Worm (Caenorhabditis elegans): ENCODE measurements around the gene srb-1.

- no peak for TF ChIP-seq nhr-237 (tag; optimal IDR thresholded peaks at IDR 0.05)
- TF ChIP-seq lsy-2 (tag; optimal IDR thresholded peaks at IDR 0.05) = no peak
- no peak for TF ChIP-seq nhr-77 (tag; optimal IDR thresholded peaks at IDR 0.05)
- TF ChIP-seq ama-1 (optimal IDR thresholded peaks at IDR 0.05) = no peak
- no peak for TF ChIP-seq nhr-11 (tag; optimal IDR thresholded peaks at IDR 0.05)
Measured at ce11 chrII:5150829-5151228, 20.0 kb downstream of the srb-1 start, which contains the start of gene srb-16.
